Fruit fly (Drosophila melanogaster) whole organism, embryonic: ENCODE measurements around the gene nompB.
A peak's percentile ranks its signal among the peaks of the same experiment; 100 is the strongest.

Experiments used
- CG17802 ChIP-seq: fragments of 200-800 bp; sonication (Bioruptor generic); optimal IDR thresholded peaks from 2 replicates; lab custom pipeline; 2018; ENCODE audit warnings: missing biosample characterization, mild to moderate bottlenecking, missing genetic modification characterization, moderate library complexity
- CG3065 ChIP-seq: fragments of 200-800 bp; sonication (Bioruptor generic); optimal IDR thresholded peaks from 2 replicates; lab custom pipeline; 2016; ENCODE audit warnings: missing biosample characterization, missing genetic modification characterization
- CG4730 ChIP-seq: fragments of 200-800 bp; sonication (Bioruptor generic); IDR thresholded peaks from 2 replicates; pipeline ENCODE4 v1.3.6; 2022; ENCODE audit warnings: missing biosample characterization, missing genetic modification characterization
- CG8281 ChIP-seq: fragments of 200-800 bp; sonication (Bioruptor generic); optimal IDR thresholded peaks from 2 replicates; lab custom pipeline; 2018; ENCODE audit warnings: missing biosample characterization, mild to moderate bottlenecking, missing genetic modification characterization, moderate library complexity
- NK7.1 ChIP-seq: fragments of 200-800 bp; sonication (Bioruptor generic); optimal IDR thresholded peaks from 3 replicates; lab custom pipeline; 2016; ENCODE audit warnings: missing biosample characterization, missing genetic modification characterization
- Oaz ChIP-seq: fragments of 200-800 bp; sonication (Bioruptor generic); IDR thresholded peaks from 2 replicates; pipeline ENCODE4 v1.3.6; 2022; ENCODE audit warnings: missing biosample characterization, missing genetic modification characterization
- p53 ChIP-seq: fragments of 200-800 bp; sonication (Bioruptor generic); optimal IDR thresholded peaks from 2 replicates; lab custom pipeline; 2016; ENCODE audit warnings: missing biosample characterization, missing genetic modification characterization
- peb ChIP-seq: fragments of 200-800 bp; sonication (Bioruptor generic); IDR thresholded peaks from 2 replicates; pipeline ENCODE4 v1.3.6; 2022; ENCODE audit warnings: missing biosample characterization, missing genetic modification characterization
- stwl ChIP-seq: fragments of 200-800 bp; sonication (Bioruptor generic); optimal IDR thresholded peaks from 3 replicates; lab custom pipeline; 2018; ENCODE audit warnings: missing biosample characterization, mild to moderate bottlenecking, missing genetic modification characterization, moderate library complexity
- zf30C ChIP-seq: fragments of 200-800 bp; sonication (Bioruptor generic); optimal IDR thresholded peaks from 3 replicates; lab custom pipeline; 2018; ENCODE audit warnings: missing biosample characterization, mild to moderate bottlenecking, missing genetic modification characterization

dm6 chr2L:21624472-21624787 is 35.2 kb upstream of the nompB start:
- no peak for TF ChIP-seq p53 (GFP tag; lab: Kevin White, UChicago)
- no peak for TF ChIP-seq CG17802
- no peak for TF ChIP-seq zf30C
- TF ChIP-seq CG4730, result no peak
- no peak for TF ChIP-seq Oaz (GFP tag; lab: Robert Waterston, UW)
- TF ChIP-seq NK7.1 (GFP tag; lab: Kevin White, UChicago), result no peak
- TF ChIP-seq CG8281 (tag; lab: Kevin White, UChicago), result no peak
- TF ChIP-seq CG3065 (GFP tag; lab: Kevin White, UChicago), result no peak
- peak; percentile 74 for TF ChIP-seq stwl
- TF ChIP-seq peb, result no peak
